Worm (Caenorhabditis elegans) whole organism, late embryonic: ENCODE results near the gene ceh-19.
A peak's percentile ranks its signal among the peaks of the same experiment; 100 is the strongest.

Source experiments
- C08G9.2 ChIP-seq: sonication (generic microtip); optimal IDR thresholded peaks from 2 replicates; lab custom pipeline; 2016; ENCODE audit warnings: mild to moderate bottlenecking, missing genetic modification characterization, moderate library complexity, missing compliant biosample characterization
- F13H6.1 ChIP-seq: sonication (generic microtip); optimal IDR thresholded peaks from 2 replicates; lab custom pipeline; 2016; ENCODE audit warnings: missing genetic modification characterization, missing compliant biosample characterization
- ahr-1 ChIP-seq: sonication (generic microtip); optimal IDR thresholded peaks from 2 replicates; lab custom pipeline; 2016; ENCODE audit warnings: missing genetic modification characterization, missing compliant biosample characterization
- ama-1 ChIP-seq: fragments of 150-350 bp; optimal IDR thresholded peaks from 2 replicates; lab custom pipeline; 2014
- ceh-14 ChIP-seq: sonication (generic microtip); optimal IDR thresholded peaks from 2 replicates; lab custom pipeline; 2016; ENCODE audit warnings: missing genotype, missing genetic modification characterization, missing compliant biosample characterization
- ceh-18 ChIP-seq: sonication (generic microtip); optimal IDR thresholded peaks from 2 replicates; lab custom pipeline; 2016; ENCODE audit warnings: missing genetic modification characterization, missing compliant biosample characterization
- ceh-2 ChIP-seq: sonication (generic microtip); optimal IDR thresholded peaks from 2 replicates; lab custom pipeline; 2016; ENCODE audit warnings: missing genotype, missing genetic modification characterization, missing compliant biosample characterization
- ceh-31 ChIP-seq: sonication (generic microtip); optimal IDR thresholded peaks from 2 replicates; lab custom pipeline; 2016; ENCODE audit warnings: missing genetic modification characterization, missing compliant biosample characterization
- ceh-34 ChIP-seq: sonication (generic microtip); optimal IDR thresholded peaks from 2 replicates; lab custom pipeline; 2016; ENCODE audit warnings: mild to moderate bottlenecking, missing genetic modification characterization, missing compliant biosample characterization
- ceh-45 ChIP-seq: fragments of 200-800 bp; sonication (Bioruptor generic); IDR thresholded peaks from 2 replicates; pipeline ENCODE4 v1.3.6; 2022; ENCODE audit warnings: missing genetic modification reagents, missing genetic modification characterization, missing compliant biosample characterization
- dmd-4 ChIP-seq: sonication (generic microtip); optimal IDR thresholded peaks from 2 replicates; lab custom pipeline; 2016; ENCODE audit warnings: borderline replicate concordance, missing genetic modification characterization, missing compliant biosample characterization
- elt-2 ChIP-seq: sonication (generic microtip); optimal IDR thresholded peaks from 2 replicates; lab custom pipeline; 2016; ENCODE audit warnings: missing genetic modification reagents, missing genetic modification characterization, missing compliant biosample characterization
- ets-4 ChIP-seq: sonication (generic microtip); optimal IDR thresholded peaks from 2 replicates; lab custom pipeline; 2016; ENCODE audit warnings: missing genetic modification characterization, missing compliant biosample characterization
- fax-1 ChIP-seq: sonication (generic microtip); optimal IDR thresholded peaks from 2 replicates; lab custom pipeline; 2016; ENCODE audit warnings: missing genotype, missing genetic modification characterization, missing compliant biosample characterization
- fkh-6 ChIP-seq: sonication (generic microtip); optimal IDR thresholded peaks from 2 replicates; lab custom pipeline; 2016; ENCODE audit warnings: missing genetic modification characterization, missing compliant biosample characterization
- hlh-13 ChIP-seq: fragments of 200-800 bp; sonication (Bioruptor generic); optimal IDR thresholded peaks from 2 replicates; lab custom pipeline; 2018; ENCODE audit warnings: mild to moderate bottlenecking, missing genetic modification characterization, missing compliant biosample characterization
- hlh-15 ChIP-seq: sonication (generic microtip); optimal IDR thresholded peaks from 2 replicates; lab custom pipeline; 2016; ENCODE audit warnings: missing genetic modification characterization, missing compliant biosample characterization
- mec-3 ChIP-seq: sonication (generic microtip); optimal IDR thresholded peaks from 2 replicates; lab custom pipeline; 2016; ENCODE audit warnings: borderline replicate concordance, missing genetic modification characterization, missing compliant biosample characterization
- nfya-1 ChIP-seq: sonication (generic microtip); optimal IDR thresholded peaks from 2 replicates; lab custom pipeline; 2017; ENCODE audit warnings: missing genetic modification characterization, mild to moderate bottlenecking, missing compliant biosample characterization, antibody characterized with exemption, moderate library complexity
- pha-2 ChIP-seq: sonication (generic microtip); optimal IDR thresholded peaks from 2 replicates; lab custom pipeline; 2017; ENCODE audit warnings: mild to moderate bottlenecking, missing genetic modification characterization, missing compliant biosample characterization
- pha-4 ChIP-seq: fragments of 150-350 bp; optimal IDR thresholded peaks from 2 replicates; lab custom pipeline; 2018; ENCODE audit warnings: missing biosample characterization, missing genetic modification reagents, missing genetic modification characterization
- pros-1 ChIP-seq: fragments of 150-350 bp; optimal IDR thresholded peaks from 2 replicates; lab custom pipeline; 2014; ENCODE audit warnings: missing biosample characterization, missing genetic modification reagents, missing genetic modification characterization
- ref-2 ChIP-seq: sonication (generic microtip); optimal IDR thresholded peaks from 2 replicates; lab custom pipeline; 2016; ENCODE audit warnings: missing genetic modification characterization, missing compliant biosample characterization
- rnt-1 ChIP-seq: sonication (generic microtip); optimal IDR thresholded peaks from 2 replicates; lab custom pipeline; 2016; ENCODE audit warnings: missing genetic modification characterization, missing compliant biosample characterization
- tbx-2 ChIP-seq: sonication (generic microtip); optimal IDR thresholded peaks from 2 replicates; lab custom pipeline; 2016; ENCODE audit warnings: missing genetic modification characterization, missing compliant biosample characterization
- tbx-7 ChIP-seq: sonication (generic microtip); optimal IDR thresholded peaks from 2 replicates; lab custom pipeline; 2016; ENCODE audit warnings: missing genotype, missing genetic modification characterization, missing compliant biosample characterization
- ttx-3 ChIP-seq: sonication (generic microtip); optimal IDR thresholded peaks from 2 replicates; lab custom pipeline; 2016; ENCODE audit warnings: missing genetic modification reagents, missing genetic modification characterization, missing compliant biosample characterization
- unc-3 ChIP-seq, 2 experiments: fragments of 200-800 bp in 1 of 2; sonication (Bioruptor generic) in 1 of 2; sonication (generic microtip) in 1 of 2; conservative IDR thresholded peaks in 1 of 2; optimal IDR thresholded peaks in 1 of 2; 2 replicates each; pipeline versions ENCODE4 v1.3.6 to Lab custom; 2016 to 2022; ENCODE audit warnings: missing compliant biosample characterization in 2 of 2, missing genetic modification characterization in 2 of 2, missing genetic modification reagents in 1 of 2
- unc-42 ChIP-seq: sonication (generic microtip); optimal IDR thresholded peaks from 2 replicates; lab custom pipeline; 2016; ENCODE audit warnings: missing genotype, missing genetic modification characterization, missing compliant biosample characterization
- unc-86 ChIP-seq: sonication (generic microtip); optimal IDR thresholded peaks from 2 replicates; lab custom pipeline; 2016; ENCODE audit warnings: missing genetic modification characterization, missing compliant biosample characterization
- zip-5 ChIP-seq: sonication (generic microtip); optimal IDR thresholded peaks from 2 replicates; lab custom pipeline; 2016; ENCODE audit warnings: missing genetic modification characterization, missing compliant biosample characterization

ceh-19 gene

ce11 chrIV:7956643-7957317 lies 1.0 kb upstream of the ceh-19 start, which contains the start of gene csr-1:
TSS of gene csr-1 (plus strand) at chrIV:7957267.
- TF ChIP-seq unc-42: no peak
- TF ChIP-seq pros-1 (tag; lab: Kevin White, UChicago): no peak
- TF ChIP-seq fkh-6: no peak
- TF ChIP-seq hlh-13 (GFP tag; lab: Kevin White, UChicago): no peak
- no peak for TF ChIP-seq elt-2
- no peak for TF ChIP-seq C08G9.2 (tag; lab: Kevin White, UChicago)
- TF ChIP-seq unc-3 (GFP tag; conservative IDR thresholded peaks at IDR 0.05; lab: Robert Waterston, UW): no peak
- no peak for TF ChIP-seq unc-3 (tag; optimal IDR thresholded peaks at IDR 0.05; lab: Kevin White, UChicago)
- no peak for TF ChIP-seq rnt-1 (tag; lab: Kevin White, UChicago)
- TF ChIP-seq pha-2 (tag; lab: Kevin White, UChicago): no peak

ce11 chrIV:7954006-7954405 lies 1.7 kb downstream of the ceh-19 start:
- TF ChIP-seq ama-1 (lab: Kevin White, UChicago) (no peak), pha-2 (tag; lab: Kevin White, UChicago) (no peak), pha-4 (tag; lab: Kevin White, UChicago) (no peak)

- peak; percentile 11 for TF ChIP-seq zip-5 (tag; lab: Kevin White, UChicago)
- peak; percentile 53 for TF ChIP-seq C08G9.2 (tag; lab: Kevin White, UChicago)
- peak; percentile 11 for TF ChIP-seq nfya-1 (tag; lab: Kevin White, UChicago)
- peak; percentile 8 for TF ChIP-seq ceh-18 (tag; lab: Kevin White, UChicago)
- TF ChIP-seq ceh-45: peak; percentile 43; the same call in 1 of the 2 replicates
- TF ChIP-seq ceh-31 (tag; lab: Kevin White, UChicago): peak; percentile 72
- TF ChIP-seq elt-2: peak; percentile 5
- TF ChIP-seq tbx-2 (tag; lab: Kevin White, UChicago): peak; percentile 59
- TF ChIP-seq F13H6.1 (tag; lab: Kevin White, UChicago): peak; percentile 9
- peak; percentile 6 for TF ChIP-seq dmd-4 (tag; lab: Kevin White, UChicago)
Measured at ce11 chrIV:7948290-7948689, 7.5 kb downstream of the ceh-19 start, which contains the start of gene mcm-3AP. TSS of gene mcm-3AP (plus strand) at chrIV:7948672.

ce11 chrIV:7946899-7947499 lies 8.8 kb downstream of the ceh-19 start, which contains the start of gene F20D12.12:
TSS of gene F20D12.12 (plus strand) at chrIV:7947440.
- TF ChIP-seq ceh-31 (tag; lab: Kevin White, UChicago) (peak; percentile 85), F13H6.1 (tag; lab: Kevin White, UChicago) (peak; percentile 50), nfya-1 (tag; lab: Kevin White, UChicago) (peak; percentile 72), zip-5 (tag; lab: Kevin White, UChicago) (peak; percentile 51), mec-3 (tag; lab: Kevin White, UChicago) (peak; percentile 22), unc-86 (tag; lab: Kevin White, UChicago) (peak; percentile 32), C08G9.2 (tag; lab: Kevin White, UChicago) (peak; percentile 66), unc-42 (peak; percentile 67), ceh-45 (peak; percentile 58; the same call in 1 of the 2 replicates), fkh-6 (peak; percentile 31), hlh-15 (tag; lab: Kevin White, UChicago) (peak; percentile 4), ref-2 (peak; percentile 68), ceh-14 (tag; lab: Kevin White, UChicago) (peak; percentile 68), ceh-2 (peak; percentile 45), ceh-34 (tag; lab: Kevin White, UChicago) (peak; percentile 72), rnt-1 (tag; lab: Kevin White, UChicago) (peak; percentile 79), unc-3 (GFP tag; conservative IDR thresholded peaks at IDR 0.05; lab: Robert Waterston, UW) (peak; percentile 34; the same call in 1 of the 2 replicates), unc-3 (tag; optimal IDR thresholded peaks at IDR 0.05; lab: Kevin White, UChicago) (peak; percentile 32), tbx-7 (peak; percentile 64), elt-2 (peak; percentile 44), ets-4 (tag; lab: Kevin White, UChicago) (peak; percentile 56), fax-1 (tag; lab: Kevin White, UChicago) (peak; percentile 46), ahr-1 (tag; lab: Kevin White, UChicago) (peak; percentile 14), ttx-3 (tag; lab: Kevin White, UChicago) (peak; percentile 46), ceh-18 (tag; lab: Kevin White, UChicago) (peak; percentile 76), tbx-2 (tag; lab: Kevin White, UChicago) (peak; percentile 81)
